Fruit fly (Drosophila melanogaster) whole organism, embryonic: ENCODE data around the gene CG7646.

Experiments
- Adf1 ChIP-seq: fragments of 200-800 bp; sonication (Bioruptor generic); IDR thresholded peaks from 2 replicates; pipeline ENCODE4 v1.3.6; 2022; ENCODE audit warnings: missing biosample characterization, missing genetic modification characterization
- Antp ChIP-seq: fragments of 200-800 bp; sonication (Bioruptor generic); optimal IDR thresholded peaks from 3 replicates; lab custom pipeline; 2016; ENCODE audit warnings: missing biosample characterization, missing genetic modification characterization
- Atf-2 ChIP-seq: fragments of 200-800 bp; sonication (Bioruptor generic); optimal IDR thresholded peaks from 2 replicates; lab custom pipeline; 2016; ENCODE audit warnings: missing biosample characterization, missing genetic modification characterization
- BEAF-32 ChIP-seq: fragments of 200-800 bp; sonication (Bioruptor generic); optimal IDR thresholded peaks from 3 replicates; lab custom pipeline; 2017; ENCODE audit warnings: missing biosample characterization, missing genetic modification characterization, mild to moderate bottlenecking, moderate library complexity, missing genetic modification reagents
- CG12071 ChIP-seq: fragments of 200-800 bp; sonication (Bioruptor generic); optimal IDR thresholded peaks from 3 replicates; lab custom pipeline; 2018; ENCODE audit warnings: missing biosample characterization, mild to moderate bottlenecking, missing genetic modification characterization
- CG12104 ChIP-seq: fragments of 200-800 bp; sonication (Bioruptor generic); optimal IDR thresholded peaks from 3 replicates; lab custom pipeline; 2016; ENCODE audit warnings: missing biosample characterization, missing genetic modification characterization
- CG12659 ChIP-seq: fragments of 200-800 bp; sonication (Bioruptor generic); optimal IDR thresholded peaks from 3 replicates; lab custom pipeline; 2017; ENCODE audit warnings: mild to moderate bottlenecking, missing biosample characterization, missing genetic modification reagents, missing genetic modification characterization
- CG13287 ChIP-seq: fragments of 200-800 bp; sonication (Bioruptor generic); IDR thresholded peaks from 2 replicates; pipeline ENCODE4 v1.3.6; 2022; ENCODE audit warnings: missing biosample characterization, missing genetic modification characterization; ENCODE audit not compliant: partially characterized antibody
- CG13624 ChIP-seq: fragments of 200-800 bp; sonication (Bioruptor generic); optimal IDR thresholded peaks from 2 replicates; lab custom pipeline; 2016; ENCODE audit warnings: missing biosample characterization, missing genetic modification characterization
- CG15011 ChIP-seq: fragments of 200-800 bp; sonication (Bioruptor generic); optimal IDR thresholded peaks from 3 replicates; lab custom pipeline; 2018; ENCODE audit warnings: missing biosample characterization, mild to moderate bottlenecking, missing genetic modification characterization
- CG1647 ChIP-seq: fragments of 200-800 bp; sonication (Bioruptor generic); optimal IDR thresholded peaks from 3 replicates; lab custom pipeline; 2016; ENCODE audit warnings: missing biosample characterization, missing genetic modification characterization
- CG17361 ChIP-seq: fragments of 200-800 bp; sonication (Bioruptor generic); IDR thresholded peaks from 3 replicates; pipeline ENCODE4 v1.3.6; 2022; ENCODE audit warnings: missing biosample characterization, missing genetic modification characterization
- CG17829 ChIP-seq: fragments of 200-800 bp; optimal IDR thresholded peaks from 2 replicates; lab custom pipeline; 2019; ENCODE audit warnings: missing biosample characterization, mild to moderate bottlenecking, missing genetic modification characterization, moderate library complexity
- CG2875 ChIP-seq: fragments of 200-800 bp; sonication (Bioruptor generic); optimal IDR thresholded peaks from 2 replicates; lab custom pipeline; 2017; ENCODE audit warnings: missing biosample characterization, mild to moderate bottlenecking, missing genetic modification characterization, missing genetic modification reagents
- CG31224 ChIP-seq: fragments of 200-800 bp; sonication (Bioruptor generic); IDR thresholded peaks from 2 replicates; pipeline ENCODE4 v1.3.6; 2022; ENCODE audit warnings: missing biosample characterization, missing genetic modification characterization
- CG34224 ChIP-seq: fragments of 200-800 bp; sonication (Bioruptor generic); IDR thresholded peaks from 3 replicates; pipeline ENCODE4 v1.3.6; 2022; ENCODE audit warnings: missing biosample characterization, missing genetic modification characterization; ENCODE audit not compliant: partially characterized antibody
- CG34422 ChIP-seq: fragments of 200-800 bp; sonication (Bioruptor generic); IDR thresholded peaks from 3 replicates; pipeline ENCODE4 v1.3.6; 2022; ENCODE audit warnings: missing biosample characterization, missing genetic modification characterization
- CG8478 ChIP-seq: fragments of >200 bp; optimal IDR thresholded peaks from 2 replicates; lab custom pipeline; 2018
- Drgx ChIP-seq: fragments of 200-800 bp; sonication (Bioruptor generic); IDR thresholded peaks from 2 replicates; pipeline ENCODE4 v1.3.6; 2022; ENCODE audit warnings: missing biosample characterization, missing genetic modification characterization
- GATAe ChIP-seq: fragments of 200-800 bp; sonication (Bioruptor generic); conservative IDR thresholded peaks from 2 replicates; pipeline ENCODE4 v1.3.6; 2022; ENCODE audit warnings: missing biosample characterization, missing genetic modification characterization
- Hr39 ChIP-seq: fragments of >200 bp; optimal IDR thresholded peaks from 2 replicates; lab custom pipeline; 2017
- Lim3 ChIP-seq: fragments of 200-800 bp; sonication (Bioruptor generic); IDR thresholded peaks from 2 replicates; pipeline ENCODE4 v1.3.6; 2022; ENCODE audit warnings: missing biosample characterization, missing genetic modification characterization
- NC2α ChIP-seq: fragments of 200-800 bp; sonication (Bioruptor generic); optimal IDR thresholded peaks from 2 replicates; lab custom pipeline; 2016; ENCODE audit warnings: missing biosample characterization, missing genetic modification characterization
- Opbp ChIP-seq: fragments of 200-800 bp; sonication (Bioruptor generic); IDR thresholded peaks from 3 replicates; pipeline ENCODE4 v1.3.6; 2022; ENCODE audit warnings: missing biosample characterization, missing genetic modification characterization; ENCODE audit not compliant: partially characterized antibody
- Rx ChIP-seq: fragments of 200-800 bp; sonication (Bioruptor generic); IDR thresholded peaks from 2 replicates; pipeline ENCODE4 v1.3.6; 2022; ENCODE audit warnings: missing biosample characterization, missing genetic modification characterization
- Scr ChIP-seq: fragments of 200-800 bp; sonication (Bioruptor generic); IDR thresholded peaks from 2 replicates; pipeline ENCODE4 v1.3.6; 2022; ENCODE audit warnings: missing biosample characterization, missing genetic modification characterization; ENCODE audit not compliant: partially characterized antibody
- Trl ChIP-seq, 3 experiments: fragments of >200 bp in 2 of 3; fragments of 200-800 bp in 1 of 3; sonication (Bioruptor generic) in 1 of 3; optimal IDR thresholded peaks; 2 replicates in 1 of 3; 3 replicates in 2 of 3; lab custom pipeline; 2016 to 2017; ENCODE audit warnings: missing biosample characterization in 1 of 3, missing genetic modification characterization in 1 of 3
- Vsx1 ChIP-seq: fragments of 200-800 bp; sonication (Bioruptor generic); optimal IDR thresholded peaks from 2 replicates; lab custom pipeline; 2017; ENCODE audit warnings: missing biosample characterization, mild to moderate bottlenecking, missing genetic modification characterization, missing genetic modification reagents
- bcd ChIP-seq: fragments of 200-800 bp; sonication (Bioruptor generic); optimal IDR thresholded peaks from 2 replicates; lab custom pipeline; 2017; ENCODE audit warnings: missing biosample characterization, mild to moderate bottlenecking, missing genetic modification characterization
- bigmax ChIP-seq: fragments of 200-800 bp; sonication (Bioruptor generic); optimal IDR thresholded peaks from 2 replicates; lab custom pipeline; 2018; ENCODE audit warnings: missing biosample characterization, mild to moderate bottlenecking, missing genetic modification characterization
- bsh ChIP-seq, 2 experiments: fragments of 200-800 bp; sonication (Bioruptor generic); optimal IDR thresholded peaks; 2 replicates each; lab custom pipeline; 2017 to 2018; ENCODE audit warnings: mild to moderate bottlenecking in 2 of 2, missing biosample characterization in 2 of 2, missing genetic modification characterization in 2 of 2, moderate library complexity in 1 of 2
- chm ChIP-seq: fragments of 200-800 bp; sonication (Bioruptor generic); IDR thresholded peaks from 2 replicates; pipeline ENCODE4 v1.3.6; 2022; ENCODE audit warnings: missing biosample characterization, missing genetic modification characterization
- crol ChIP-seq: fragments of 200-800 bp; sonication (Bioruptor generic); IDR thresholded peaks from 2 replicates; pipeline ENCODE4 v1.3.6; 2022; ENCODE audit warnings: missing biosample characterization, missing genetic modification characterization
- fu2 ChIP-seq: fragments of 200-800 bp; sonication (Bioruptor generic); optimal IDR thresholded peaks from 2 replicates; lab custom pipeline; 2016; ENCODE audit warnings: missing biosample characterization, missing genetic modification characterization
- gt ChIP-seq: fragments of 200-800 bp; sonication (Bioruptor generic); IDR thresholded peaks from 2 replicates; pipeline ENCODE4 v1.3.6; 2022; ENCODE audit warnings: missing biosample characterization, missing genetic modification characterization
- hkb ChIP-seq, 2 experiments: fragments of 200-800 bp in 1 of 2; fragments of >200 bp in 1 of 2; sonication (Bioruptor generic) in 1 of 2; IDR thresholded peaks in 1 of 2; optimal IDR thresholded peaks in 1 of 2; 2 replicates each; pipeline versions ENCODE4 v1.3.6 to Lab custom; 2017 to 2022; ENCODE audit warnings: missing biosample characterization in 1 of 2, missing genetic modification characterization in 1 of 2
- hth ChIP-seq: fragments of >200 bp; optimal IDR thresholded peaks from 2 replicates; lab custom pipeline; 2017; ENCODE audit warnings: inconsistent platforms
- ken ChIP-seq: fragments of 200-800 bp; sonication (Bioruptor generic); IDR thresholded peaks from 3 replicates; pipeline ENCODE4 v1.3.6; 2022; ENCODE audit warnings: missing biosample characterization, missing genetic modification characterization
- kni ChIP-seq: fragments of 200-800 bp; sonication (Bioruptor generic); optimal IDR thresholded peaks from 3 replicates; lab custom pipeline; 2017; ENCODE audit warnings: mild to moderate bottlenecking, missing biosample characterization, missing genetic modification reagents, missing genetic modification characterization
- nau ChIP-seq: fragments of 200-800 bp; sonication (Bioruptor generic); optimal IDR thresholded peaks from 3 replicates; lab custom pipeline; 2017; ENCODE audit warnings: missing biosample characterization, mild to moderate bottlenecking, missing genetic modification characterization, missing genetic modification reagents
- pb ChIP-seq: fragments of 200-800 bp; sonication (Bioruptor generic); optimal IDR thresholded peaks from 3 replicates; lab custom pipeline; 2016; ENCODE audit warnings: missing biosample characterization, missing genetic modification characterization
- sc ChIP-seq, 3 experiments: fragments of >200 bp in 2 of 3; fragments of 200-800 bp in 1 of 3; sonication (Bioruptor generic) in 1 of 3; optimal IDR thresholded peaks; 2 replicates in 2 of 3; 3 replicates in 1 of 3; lab custom pipeline; 2017; ENCODE audit warnings: mild to moderate bottlenecking in 1 of 3, missing biosample characterization in 1 of 3, missing genetic modification characterization in 1 of 3, missing genetic modification reagents in 1 of 3
- sens-2 ChIP-seq: fragments of 200-800 bp; sonication (Bioruptor generic); IDR thresholded peaks from 2 replicates; pipeline ENCODE4 v1.3.6; 2022; ENCODE audit warnings: missing biosample characterization, missing genetic modification characterization
- seq ChIP-seq: fragments of 200-800 bp; sonication (Bioruptor generic); IDR thresholded peaks from 2 replicates; pipeline ENCODE4 v1.3.6; 2022; ENCODE audit warnings: missing biosample characterization, missing genetic modification characterization
- slbo ChIP-seq: fragments of 200-800 bp; sonication (Bioruptor generic); IDR thresholded peaks from 2 replicates; pipeline ENCODE4 v1.3.6; 2022; ENCODE audit warnings: missing biosample characterization, missing genetic modification characterization
- ssp ChIP-seq: fragments of 200-800 bp; sonication (Bioruptor generic); IDR thresholded peaks from 2 replicates; pipeline ENCODE4 v1.3.6; 2022; ENCODE audit warnings: missing biosample characterization, missing genetic modification characterization
- trem ChIP-seq: fragments of 200-800 bp; optimal IDR thresholded peaks from 3 replicates; lab custom pipeline; 2019; ENCODE audit warnings: missing biosample characterization, mild to moderate bottlenecking, missing genetic modification characterization, moderate library complexity
- wor ChIP-seq: fragments of 200-800 bp; sonication (Bioruptor generic); IDR thresholded peaks from 2 replicates; pipeline ENCODE4 v1.3.6; 2022; ENCODE audit warnings: missing biosample characterization, missing genetic modification characterization

Gene CG7646

DNA sequence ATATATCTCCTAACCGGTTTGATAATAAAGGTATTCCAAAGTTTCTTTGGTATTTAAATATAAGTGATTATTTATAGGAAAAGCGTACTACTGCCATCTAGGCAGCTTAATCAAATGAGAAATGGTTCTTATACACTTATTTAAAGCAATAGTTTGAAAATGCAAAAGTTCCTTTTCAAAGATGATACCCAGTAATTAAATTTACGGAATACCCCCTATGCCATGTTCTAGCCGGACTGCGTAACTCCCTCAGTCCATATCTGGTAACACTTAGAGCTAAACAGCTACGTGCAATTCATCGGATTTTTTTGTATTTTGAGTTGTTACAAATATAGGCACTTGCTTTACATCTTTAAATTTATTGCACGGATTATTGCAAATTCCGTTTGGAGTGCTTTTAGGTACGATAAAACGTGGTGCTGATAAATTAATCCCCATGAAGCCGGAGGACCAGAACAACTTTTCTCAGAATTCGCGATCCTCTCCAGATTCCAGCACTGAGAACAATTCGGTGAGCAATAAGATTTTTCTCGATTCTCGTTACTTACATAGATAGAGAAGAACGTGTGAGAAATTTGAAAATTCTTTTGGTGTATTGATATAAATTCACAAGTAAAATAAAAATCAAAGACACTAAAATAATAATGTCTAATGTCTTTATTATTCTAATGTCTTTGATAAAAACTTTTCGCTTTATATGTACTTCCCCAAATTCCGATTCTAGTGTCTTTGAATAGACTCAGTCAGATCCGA is 11.0 kb downstream of the CG7646 start, which contains the start of gene CG7668 (continued):
- TF ChIP-seq Opbp (GFP tag; lab: Robert Waterston, UW) (no peak), CG12104 (GFP tag; lab: Kevin White, UChicago) (peak; percentile 78), trem (peak; percentile 90), Hr39 (lab: Kevin White, UChicago) (no peak), hkb (optimal IDR thresholded peaks at IDR 0.05; lab: Kevin White, UChicago) (no peak), hkb (GFP tag; IDR thresholded peaks at IDR 0.05; lab: Robert Waterston, UW) (peak; percentile 96), Adf1 (GFP tag; lab: Robert Waterston, UW) (peak; percentile 61), nau (peak; percentile 78), CG13287 (GFP tag; lab: Robert Waterston, UW) (peak; percentile 32; the same call in 1 of the 2 replicates), Lim3 (GFP tag; lab: Robert Waterston, UW) (no peak; the same call in 1 of the 2 replicates), gt (GFP tag; lab: Robert Waterston, UW) (no peak), sc (optimal IDR thresholded peaks at IDR 0.05; lab: Kevin White, UChicago) (no peak), sc (GFP tag; optimal IDR thresholded peaks at IDR 0.05; lab: Kevin White, UChicago) (peak; percentile 58), CG1647 (peak; percentile 23), Atf-2 (GFP tag; lab: Kevin White, UChicago) (peak; percentile 79), pb (GFP tag; lab: Kevin White, UChicago) (peak; percentile 47), GATAe (GFP tag; lab: Robert Waterston, UW) (no peak), kni (peak; percentile 77), CG31224 (no peak), seq (GFP tag; lab: Robert Waterston, UW) (peak; percentile 89), CG17829 (tag; lab: Kevin White, UChicago) (peak; percentile 93), Trl (optimal IDR thresholded peaks at IDR 0.05; lab: Kevin White, UChicago) (peak in 1 of 2 experiments; percentile 16), Trl (GFP tag; optimal IDR thresholded peaks at IDR 0.05; lab: Kevin White, UChicago) (peak; percentile 85), Rx (GFP tag; lab: Robert Waterston, UW) (peak; percentile 89), CG8478 (lab: Kevin White, UChicago) (no peak), slbo (GFP tag; lab: Robert Waterston, UW) (peak; percentile 91), ken (GFP tag; lab: Robert Waterston, UW) (peak; percentile 91; the same call in 2 of the 3 replicates), fu2 (peak; percentile 81), CG34224 (peak; percentile 13; the same call in 1 of the 3 replicates), CG34422 (GFP tag; lab: Robert Waterston, UW) (no peak; the same call in 2 of the 3 replicates), CG12659 (peak; percentile 94), BEAF-32 (peak; percentile 54), CG15011 (GFP tag; lab: Kevin White, UChicago) (peak; percentile 70), hth (lab: Kevin White, UChicago) (no peak), Vsx1 (GFP tag; lab: Kevin White, UChicago) (peak; percentile 81), wor (GFP tag; lab: Robert Waterston, UW) (peak; percentile 59), Drgx (GFP tag; lab: Robert Waterston, UW) (peak; percentile 90), sens-2 (GFP tag; lab: Robert Waterston, UW) (peak; percentile 88), chm (GFP tag; lab: Robert Waterston, UW) (no peak; the same call in 1 of the 2 replicates), NC2α (GFP tag; lab: Kevin White, UChicago) (peak; percentile 79), bsh (GFP tag; optimal IDR thresholded peaks at IDR 0.05; lab: Kevin White, UChicago) (peak; percentile 50 to 92), CG17361 (GFP tag; lab: Robert Waterston, UW) (peak; percentile 90), CG13624 (GFP tag; lab: Kevin White, UChicago) (peak; percentile 83), bcd (GFP tag; lab: Kevin White, UChicago) (peak; percentile 89), bigmax (GFP tag; lab: Kevin White, UChicago) (no peak), crol (GFP tag; lab: Robert Waterston, UW) (no peak), Antp (peak; percentile 82), Scr (GFP tag; lab: Robert Waterston, UW) (peak; percentile 9; the same call in 1 of the 2 replicates), CG12071 (GFP tag; lab: Kevin White, UChicago) (peak; percentile 83), ssp (GFP tag; lab: Robert Waterston, UW) (no peak; the same call in none of the 2 replicates), CG2875 (GFP tag; lab: Kevin White, UChicago) (peak; percentile 82)
